Fruit fly (Drosophila melanogaster) whole organism, prepupa: ENCODE measurements around the gene CG43401.

Source experiments
- Blimp-1 ChIP-seq: fragments of 200-800 bp; sonication (Bioruptor generic); optimal IDR thresholded peaks from 3 replicates; lab custom pipeline; 2017; ENCODE audit warnings: missing biosample characterization, missing genetic modification characterization, mild to moderate bottlenecking, moderate library complexity, missing genetic modification reagents
- CG10631 ChIP-seq: fragments of 200-800 bp; sonication (Bioruptor generic); optimal IDR thresholded peaks from 2 replicates; lab custom pipeline; 2016; ENCODE audit warnings: missing biosample characterization, missing genetic modification characterization
- CG10669 ChIP-seq: fragments of 200-800 bp; sonication (Bioruptor generic); optimal IDR thresholded peaks from 3 replicates; lab custom pipeline; 2018; ENCODE audit warnings: missing biosample characterization, mild to moderate bottlenecking, missing genetic modification characterization, moderate library complexity
- CG11294 ChIP-seq: fragments of 200-800 bp; sonication (Bioruptor generic); IDR thresholded peaks from 2 replicates; pipeline ENCODE4 v1.3.6; 2022; ENCODE audit warnings: missing biosample characterization, missing genetic modification characterization
- CG11762 ChIP-seq: fragments of 200-800 bp; sonication (Bioruptor generic); optimal IDR thresholded peaks from 3 replicates; lab custom pipeline; 2016; ENCODE audit warnings: missing biosample characterization, missing genetic modification characterization; ENCODE audit not compliant: insufficient read depth
- CG15336 ChIP-seq: fragments of 200-800 bp; sonication (Bioruptor generic); IDR thresholded peaks from 2 replicates; pipeline ENCODE4 v1.3.6; 2022; ENCODE audit warnings: missing biosample characterization, missing genetic modification characterization
- CG1621 ChIP-seq: fragments of 200-800 bp; sonication (Bioruptor generic); optimal IDR thresholded peaks from 3 replicates; lab custom pipeline; 2018; ENCODE audit warnings: missing biosample characterization, mild to moderate bottlenecking, missing genetic modification characterization
- CG16779 ChIP-seq: fragments of 200-800 bp; sonication (Bioruptor generic); optimal IDR thresholded peaks from 3 replicates; lab custom pipeline; 2017; ENCODE audit warnings: missing biosample characterization, mild to moderate bottlenecking, missing genetic modification characterization
- CG3032 ChIP-seq: fragments of 200-800 bp; optimal IDR thresholded peaks from 2 replicates; lab custom pipeline; 2019; ENCODE audit warnings: missing biosample characterization, mild to moderate bottlenecking, missing genetic modification characterization, moderate library complexity
- CG31627 ChIP-seq: fragments of 200-800 bp; sonication (Bioruptor generic); optimal IDR thresholded peaks from 3 replicates; lab custom pipeline; 2016; ENCODE audit warnings: missing biosample characterization, missing genetic modification characterization
- CG32006 ChIP-seq: fragments of 200-800 bp; sonication (Bioruptor generic); optimal IDR thresholded peaks from 3 replicates; lab custom pipeline; 2017; ENCODE audit warnings: missing biosample characterization, mild to moderate bottlenecking, missing genetic modification characterization
- CG34406 ChIP-seq: fragments of 200-800 bp; sonication (Bioruptor generic); optimal IDR thresholded peaks from 3 replicates; lab custom pipeline; 2016; ENCODE audit warnings: missing biosample characterization, missing genetic modification characterization
- CG3919 ChIP-seq: fragments of 200-800 bp; sonication (Bioruptor generic); optimal IDR thresholded peaks from 3 replicates; lab custom pipeline; 2016; ENCODE audit warnings: missing biosample characterization, missing genetic modification characterization
- CG4318 ChIP-seq: fragments of 200-800 bp; sonication (Bioruptor generic); optimal IDR thresholded peaks from 3 replicates; lab custom pipeline; 2017; ENCODE audit warnings: missing biosample characterization, mild to moderate bottlenecking, missing genetic modification characterization
- CG6163 ChIP-seq: fragments of 200-800 bp; sonication (Bioruptor generic); IDR thresholded peaks from 3 replicates; pipeline ENCODE4 v1.3.6; 2022; ENCODE audit warnings: missing biosample characterization, missing genetic modification characterization
- CG6276 ChIP-seq: fragments of 200-800 bp; sonication (Bioruptor generic); optimal IDR thresholded peaks from 2 replicates; lab custom pipeline; 2017; ENCODE audit warnings: missing biosample characterization, mild to moderate bottlenecking, missing genetic modification characterization
- CG6792 ChIP-seq: fragments of 200-800 bp; sonication (Bioruptor generic); optimal IDR thresholded peaks from 3 replicates; lab custom pipeline; 2016; ENCODE audit warnings: missing biosample characterization, missing genetic modification characterization
- CG6808 ChIP-seq: fragments of 200-800 bp; sonication (Bioruptor generic); optimal IDR thresholded peaks from 3 replicates; lab custom pipeline; 2017; ENCODE audit warnings: missing biosample characterization, missing genetic modification characterization, mild to moderate bottlenecking, moderate library complexity, missing genetic modification reagents
- CG6854 ChIP-seq: fragments of 200-800 bp; sonication (Bioruptor generic); optimal IDR thresholded peaks from 2 replicates; lab custom pipeline; 2017; ENCODE audit warnings: missing biosample characterization, mild to moderate bottlenecking, missing genetic modification characterization
- CG7368 ChIP-seq: fragments of 200-800 bp; sonication (Bioruptor generic); optimal IDR thresholded peaks from 3 replicates; lab custom pipeline; 2016; ENCODE audit warnings: missing biosample characterization, missing genetic modification characterization
- CG8119 ChIP-seq: fragments of 200-800 bp; sonication (Bioruptor generic); IDR thresholded peaks from 3 replicates; pipeline ENCODE4 v1.3.6; 2022; ENCODE audit warnings: missing biosample characterization, missing genetic modification characterization
- CG8319 ChIP-seq: fragments of 200-800 bp; sonication (Bioruptor generic); optimal IDR thresholded peaks from 3 replicates; lab custom pipeline; 2016; ENCODE audit warnings: missing biosample characterization, missing genetic modification characterization
- CG8632 ChIP-seq: fragments of 200-800 bp; sonication (Bioruptor generic); optimal IDR thresholded peaks from 3 replicates; lab custom pipeline; 2016; ENCODE audit warnings: missing biosample characterization, missing genetic modification characterization
- CG9139 ChIP-seq: fragments of 200-800 bp; sonication (Bioruptor generic); optimal IDR thresholded peaks from 3 replicates; lab custom pipeline; 2017; ENCODE audit warnings: missing biosample characterization, mild to moderate bottlenecking, missing genetic modification characterization
- Eip75B ChIP-seq: fragments of 200-800 bp; sonication (Bioruptor generic); optimal IDR thresholded peaks from 3 replicates; lab custom pipeline; 2016; ENCODE audit warnings: missing biosample characterization, missing genetic modification characterization
- Eip78C ChIP-seq: fragments of 200-800 bp; sonication (Bioruptor generic); peaks from one replicate; lab custom pipeline; 2016; ENCODE audit warnings: missing biosample characterization, missing genetic modification characterization
- Ets21C ChIP-seq: fragments of 200-800 bp; sonication (Bioruptor generic); optimal IDR thresholded peaks from 3 replicates; lab custom pipeline; 2016; ENCODE audit warnings: missing biosample characterization, missing genetic modification characterization
- Ets96B ChIP-seq: fragments of 200-800 bp; optimal IDR thresholded peaks from 2 replicates; lab custom pipeline; 2019; ENCODE audit warnings: missing biosample characterization, mild to moderate bottlenecking, missing genetic modification characterization, moderate library complexity
- Gug ChIP-seq: fragments of 200-800 bp; sonication (Bioruptor generic); IDR thresholded peaks from 2 replicates; pipeline ENCODE4 v1.3.6; 2022; ENCODE audit warnings: missing biosample characterization, missing genetic modification characterization
- Hr39 ChIP-seq: fragments of 200-800 bp; sonication (Bioruptor generic); optimal IDR thresholded peaks from 2 replicates; lab custom pipeline; 2016; ENCODE audit warnings: missing biosample characterization, missing genetic modification characterization
- Hr4 ChIP-seq: fragments of 200-800 bp; sonication (Bioruptor generic); optimal IDR thresholded peaks from 3 replicates; lab custom pipeline; 2016; ENCODE audit warnings: missing biosample characterization, missing genetic modification characterization
- Lpt ChIP-seq: fragments of 200-800 bp; sonication (Bioruptor generic); optimal IDR thresholded peaks from 3 replicates; lab custom pipeline; 2016; ENCODE audit warnings: missing biosample characterization, missing genetic modification characterization
- OdsH ChIP-seq: fragments of 200-800 bp; sonication (Bioruptor generic); optimal IDR thresholded peaks from 3 replicates; lab custom pipeline; 2016; ENCODE audit warnings: missing biosample characterization, missing genetic modification characterization
- Sox102F ChIP-seq: fragments of 200-800 bp; sonication (Bioruptor generic); optimal IDR thresholded peaks from 2 replicates; lab custom pipeline; 2016; ENCODE audit warnings: missing biosample characterization, mild to moderate bottlenecking, missing genetic modification characterization
- Sox14 ChIP-seq: fragments of 200-800 bp; sonication (Bioruptor generic); optimal IDR thresholded peaks from 3 replicates; lab custom pipeline; 2016; ENCODE audit warnings: missing biosample characterization, missing genetic modification characterization
- Sox15 ChIP-seq: fragments of 200-800 bp; sonication (Bioruptor generic); optimal IDR thresholded peaks from 3 replicates; lab custom pipeline; 2016; ENCODE audit warnings: missing biosample characterization, missing genetic modification characterization
- acj6 ChIP-seq: fragments of 200-800 bp; sonication (Bioruptor generic); optimal IDR thresholded peaks from 3 replicates; lab custom pipeline; 2016; ENCODE audit warnings: missing biosample characterization, missing genetic modification characterization
- cyc ChIP-seq: fragments of 200-800 bp; sonication (Bioruptor generic); optimal IDR thresholded peaks from 3 replicates; lab custom pipeline; 2016; ENCODE audit warnings: missing biosample characterization, missing genetic modification characterization
- dac ChIP-seq: fragments of 200-800 bp; sonication (Bioruptor generic); optimal IDR thresholded peaks from 2 replicates; lab custom pipeline; 2017; ENCODE audit warnings: missing biosample characterization, mild to moderate bottlenecking, missing genetic modification characterization
- dsx ChIP-seq: fragments of 200-800 bp; optimal IDR thresholded peaks from 3 replicates; lab custom pipeline; 2019; ENCODE audit warnings: missing biosample characterization, mild to moderate bottlenecking, missing genetic modification characterization, moderate library complexity; ENCODE audit not compliant: poor library complexity, severe bottlenecking
- eg ChIP-seq: fragments of 200-800 bp; sonication (Bioruptor generic); IDR thresholded peaks from 3 replicates; pipeline ENCODE4 v1.3.6; 2022; ENCODE audit warnings: missing biosample characterization, missing genetic modification characterization
- esn ChIP-seq: fragments of 200-800 bp; sonication (Bioruptor generic); optimal IDR thresholded peaks from 2 replicates; lab custom pipeline; 2016; ENCODE audit warnings: missing biosample characterization, mild to moderate bottlenecking, missing genetic modification characterization, moderate library complexity
- fd59A ChIP-seq: fragments of 200-800 bp; sonication (Bioruptor generic); optimal IDR thresholded peaks from 2 replicates; lab custom pipeline; 2017; ENCODE audit warnings: missing biosample characterization, mild to moderate bottlenecking, missing genetic modification characterization, missing genetic modification reagents
- fd85E ChIP-seq: fragments of 200-800 bp; sonication (Bioruptor generic); optimal IDR thresholded peaks from 3 replicates; lab custom pipeline; 2016; ENCODE audit warnings: missing biosample characterization, missing genetic modification characterization
- net ChIP-seq: fragments of 200-800 bp; sonication (Bioruptor generic); optimal IDR thresholded peaks from 3 replicates; lab custom pipeline; 2016; ENCODE audit warnings: missing biosample characterization, missing genetic modification characterization
- pdm3 ChIP-seq: fragments of 200-800 bp; sonication (Bioruptor generic); optimal IDR thresholded peaks from 3 replicates; lab custom pipeline; 2016; ENCODE audit warnings: missing biosample characterization, missing genetic modification characterization
- salr ChIP-seq, 2 experiments: fragments of 200-800 bp; sonication (Bioruptor generic); optimal IDR thresholded peaks; 3 replicates each; lab custom pipeline; 2016 to 2018; ENCODE audit warnings: missing biosample characterization in 2 of 2, missing genetic modification characterization in 2 of 2, mild to moderate bottlenecking in 1 of 2
- spab ChIP-seq: fragments of 200-800 bp; sonication (Bioruptor generic); optimal IDR thresholded peaks from 2 replicates; lab custom pipeline; 2017; ENCODE audit warnings: missing biosample characterization, mild to moderate bottlenecking, missing genetic modification characterization, missing genetic modification reagents
- ss ChIP-seq, 2 experiments: fragments of 200-800 bp; sonication (Bioruptor generic); optimal IDR thresholded peaks; 2 replicates in 1 of 2; 3 replicates in 1 of 2; lab custom pipeline; 2017 to 2018; ENCODE audit warnings: mild to moderate bottlenecking in 2 of 2, missing biosample characterization in 2 of 2, missing genetic modification characterization in 2 of 2, moderate library complexity in 1 of 2
- svp ChIP-seq: fragments of 200-800 bp; sonication (Bioruptor generic); peaks from one replicate; lab custom pipeline; 2016; ENCODE audit warnings: missing biosample characterization, missing genetic modification characterization
- topi ChIP-seq: fragments of 200-800 bp; sonication (Bioruptor generic); optimal IDR thresholded peaks from 3 replicates; lab custom pipeline; 2016; ENCODE audit warnings: missing biosample characterization, missing genetic modification characterization
- vri ChIP-seq: fragments of 200-800 bp; sonication (Bioruptor generic); optimal IDR thresholded peaks from 3 replicates; lab custom pipeline; 2016; ENCODE audit warnings: missing biosample characterization, mild to moderate bottlenecking, missing genetic modification characterization

The CG43401 gene

dm6 chr2L:1420287-1420686 lies 8.0 kb upstream of the CG43401 start, which contains the start of gene robo2:
Gene robo2 (minus strand): TSS chr2L:1420453.
- peak; percentile 57 for TF ChIP-seq net (GFP tag; lab: Kevin White, UChicago)
- TF ChIP-seq CG7368 (GFP tag; lab: Kevin White, UChicago): peak; percentile 62
- TF ChIP-seq OdsH (GFP tag; lab: Kevin White, UChicago): peak; percentile 14
- peak; percentile 46 for TF ChIP-seq topi
- no peak for TF ChIP-seq CG11762 (GFP tag; lab: Kevin White, UChicago)
- peak; percentile 54 for TF ChIP-seq CG6854 (GFP tag; lab: Kevin White, UChicago)
- TF ChIP-seq svp (GFP tag; lab: Kevin White, UChicago): peak; percentile 71
- TF ChIP-seq CG32006 (GFP tag; lab: Kevin White, UChicago): peak; percentile 16
- TF ChIP-seq esn (GFP tag; lab: Kevin White, UChicago): peak; percentile 39
- TF ChIP-seq CG6163 (GFP tag; lab: Robert Waterston, UW): peak; percentile 83
- peak; percentile 43 for TF ChIP-seq Sox102F (GFP tag; lab: Kevin White, UChicago)
- TF ChIP-seq spab (GFP tag; lab: Kevin White, UChicago): no peak
- TF ChIP-seq Blimp-1 (GFP tag; lab: Kevin White, UChicago): peak; percentile 54
- TF ChIP-seq CG11294 (GFP tag; lab: Robert Waterston, UW): no peak
- TF ChIP-seq salr (GFP tag; optimal IDR thresholded peaks at IDR 0.05; lab: Kevin White, UChicago): peak; percentile 11 to 29
- peak; percentile 78 for TF ChIP-seq dsx (GFP tag; lab: Kevin White, UChicago)
- peak; percentile 48 for TF ChIP-seq CG16779 (tag; lab: Kevin White, UChicago)
- peak; percentile 86 for TF ChIP-seq Eip78C (GFP tag; lab: Kevin White, UChicago)
- TF ChIP-seq CG6276 (GFP tag; lab: Kevin White, UChicago): peak; percentile 36
- peak; percentile 51; the same call in 1 of the 2 replicates for TF ChIP-seq CG15336 (GFP tag; lab: Robert Waterston, UW)
- no peak for TF ChIP-seq Ets21C (GFP tag; lab: Kevin White, UChicago)
- TF ChIP-seq Hr39 (GFP tag; lab: Kevin White, UChicago): no peak
- no peak for TF ChIP-seq fd59A
- TF ChIP-seq acj6 (GFP tag; lab: Kevin White, UChicago): no peak
- TF ChIP-seq Gug: peak; percentile 26; the same call in 1 of the 2 replicates
- TF ChIP-seq CG6792 (GFP tag; lab: Kevin White, UChicago): no peak
- TF ChIP-seq Ets96B (tag; lab: Kevin White, UChicago): peak; percentile 19
- TF ChIP-seq CG8319: no peak
- TF ChIP-seq CG10669 (GFP tag; lab: Kevin White, UChicago): peak; percentile 10
- no peak for TF ChIP-seq CG4318 (GFP tag; lab: Kevin White, UChicago)
- TF ChIP-seq Eip75B (GFP tag; lab: Kevin White, UChicago): peak; percentile 63
- TF ChIP-seq CG10631 (GFP tag; lab: Kevin White, UChicago): no peak
- peak; percentile 20 for TF ChIP-seq pdm3 (GFP tag; lab: Kevin White, UChicago)
- no peak for TF ChIP-seq Sox14 (GFP tag; lab: Kevin White, UChicago)
- peak; percentile 48 for TF ChIP-seq CG6808 (GFP tag; lab: Kevin White, UChicago)
- TF ChIP-seq CG3919 (GFP tag; lab: Kevin White, UChicago): peak; percentile 66
- TF ChIP-seq ss (GFP tag; optimal IDR thresholded peaks at IDR 0.05; lab: Kevin White, UChicago): peak; percentile 68 to 81
- TF ChIP-seq cyc: no peak
- TF ChIP-seq Lpt: peak; percentile 61
- TF ChIP-seq CG31627 (GFP tag; lab: Kevin White, UChicago): no peak
- TF ChIP-seq CG1621 (tag; lab: Kevin White, UChicago): peak; percentile 94
- peak; percentile 72 for TF ChIP-seq CG8119 (GFP tag; lab: Robert Waterston, UW)
- no peak for TF ChIP-seq Sox15 (GFP tag; lab: Kevin White, UChicago)
- TF ChIP-seq CG34406 (GFP tag; lab: Kevin White, UChicago): peak; percentile 2
- peak; percentile 47 for TF ChIP-seq vri (GFP tag; lab: Kevin White, UChicago)
- TF ChIP-seq CG9139: peak; percentile 81
- no peak for TF ChIP-seq CG8632 (GFP tag; lab: Kevin White, UChicago)
- peak; percentile 34 for TF ChIP-seq CG3032 (tag; lab: Kevin White, UChicago)
- no peak for TF ChIP-seq dac (GFP tag; lab: Kevin White, UChicago)
- no peak for TF ChIP-seq fd85E (GFP tag; lab: Kevin White, UChicago)
- peak; percentile 70; the same call in 2 of the 3 replicates for TF ChIP-seq eg (GFP tag; lab: Robert Waterston, UW)
- no peak for TF ChIP-seq Hr4 (GFP tag; lab: Kevin White, UChicago)
